Fruit fly (Drosophila melanogaster): Measurements from ENCODE around the gene CG9632.
A peak's percentile ranks its signal among the peaks of the same experiment; 100 is the strongest.

Gene CG9632

dm6 chr3R:15833332-15833731 lies 26.7 kb upstream of the CG9632 start, which contains the start of gene CG43318:
TSS of gene CG43318 (minus strand) at chr3R:15833432.
- no peak for TF ChIP-seq Crg-1 (GFP tag; optimal IDR thresholded peaks at IDR 0.05)
- TF ChIP-seq toe (GFP tag; optimal IDR thresholded peaks at IDR 0.05), result no peak
- no peak for TF ChIP-seq CG11617 (GFP tag; optimal IDR thresholded peaks at IDR 0.05)
- TF ChIP-seq Hr96 (GFP tag; optimal IDR thresholded peaks at IDR 0.05), result no peak
- TF ChIP-seq cic (GFP tag; optimal IDR thresholded peaks at IDR 0.05), result no peak

- TF ChIP-seq cic (GFP tag; optimal IDR thresholded peaks at IDR 0.05) (no peak), cnc (optimal IDR thresholded peaks at IDR 0.05) (no peak), kay (GFP tag; ENCODE audit: borderline replicate concordance) (peak; percentile 89), CG14711 (tag; optimal IDR thresholded peaks at IDR 0.05) (no peak), pad (GFP tag; optimal IDR thresholded peaks at IDR 0.05) (no peak), Clk (GFP tag; optimal IDR thresholded peaks at IDR 0.05) (no peak)
Observed at dm6 chr3R:15834375-15835031, 25.5 kb upstream of the CG9632 start, which contains the start of the genes CG43317 and Arpc3A. TSS of gene CG43317 (minus strand) at chr3R:15834425. TSS of gene Arpc3A (plus strand) at chr3R:15834648.

dm6 chr3R:15836864-15837824 lies 22.9 kb upstream of the CG9632 start, which contains the start of the genes ND-23 and spn-E:
TSS of gene ND-23 (minus strand) at chr3R:15837117.
TSS of gene spn-E (plus strand) at chr3R:15837419.
- TF ChIP-seq toe (GFP tag; optimal IDR thresholded peaks at IDR 0.05) (peak; percentile 55), CG7045 (GFP tag; optimal IDR thresholded peaks at IDR 0.05) (peak; percentile 42), CG7101 (tag; optimal IDR thresholded peaks at IDR 0.05) (peak; percentile 80), CG14711 (tag; optimal IDR thresholded peaks at IDR 0.05) (peak; percentile 78), kay (GFP tag; ENCODE audit: borderline replicate concordance) (no peak), CG12768 (GFP tag; optimal IDR thresholded peaks at IDR 0.05) (no peak), cic (GFP tag; optimal IDR thresholded peaks at IDR 0.05) (no peak), Clk (GFP tag; optimal IDR thresholded peaks at IDR 0.05) (no peak), tj (GFP tag; optimal IDR thresholded peaks at IDR 0.05) (peak; percentile 85), ovo (GFP tag; optimal IDR thresholded peaks at IDR 0.05) (peak; percentile 76), Crg-1 (GFP tag; optimal IDR thresholded peaks at IDR 0.05) (peak; percentile 60), bab1 (GFP tag; optimal IDR thresholded peaks at IDR 0.05) (peak; percentile 48), CG11617 (GFP tag; optimal IDR thresholded peaks at IDR 0.05) (peak; percentile 62), Mnt (GFP tag; optimal IDR thresholded peaks at IDR 0.05) (no peak), pad (GFP tag; optimal IDR thresholded peaks at IDR 0.05) (peak; percentile 49), CG5204 (GFP tag; optimal IDR thresholded peaks at IDR 0.05) (no peak), CG33017 (tag; optimal IDR thresholded peaks at IDR 0.05) (peak; percentile 63)

dm6 chr3R:15839294-15839693 lies 20.7 kb upstream of the CG9632 start, which contains the start of gene Pbp45:
TSS of gene Pbp45 (minus strand) at chr3R:15839515.
- TF ChIP-seq CG11617 (GFP tag; optimal IDR thresholded peaks at IDR 0.05) (no peak), Clk (GFP tag; optimal IDR thresholded peaks at IDR 0.05) (no peak), CG14711 (tag; optimal IDR thresholded peaks at IDR 0.05) (peak; percentile 32), cic (GFP tag; optimal IDR thresholded peaks at IDR 0.05) (no peak), CG5204 (GFP tag; optimal IDR thresholded peaks at IDR 0.05) (no peak), Mnt (GFP tag; optimal IDR thresholded peaks at IDR 0.05) (no peak), CG33017 (tag; optimal IDR thresholded peaks at IDR 0.05) (no peak), Hr96 (GFP tag; optimal IDR thresholded peaks at IDR 0.05) (no peak), CG7045 (GFP tag; optimal IDR thresholded peaks at IDR 0.05) (no peak), kay (GFP tag; ENCODE audit: borderline replicate concordance) (no peak), toe (GFP tag; optimal IDR thresholded peaks at IDR 0.05) (no peak), tj (GFP tag; optimal IDR thresholded peaks at IDR 0.05) (peak; percentile 35), cnc (optimal IDR thresholded peaks at IDR 0.05) (no peak), CG1620 (GFP tag; optimal IDR thresholded peaks at IDR 0.05) (peak; percentile 14), pad (GFP tag; optimal IDR thresholded peaks at IDR 0.05) (peak; percentile 16), CG7101 (tag; optimal IDR thresholded peaks at IDR 0.05) (peak; percentile 41), CG12768 (GFP tag; optimal IDR thresholded peaks at IDR 0.05) (no peak), ovo (GFP tag; optimal IDR thresholded peaks at IDR 0.05) (no peak), Crg-1 (GFP tag; optimal IDR thresholded peaks at IDR 0.05) (peak; percentile 23), bab1 (GFP tag; optimal IDR thresholded peaks at IDR 0.05) (no peak)

dm6 chr3R:15846234-15846633 lies 13.8 kb upstream of the CG9632 start, which contains the start of gene CG4546:
TSS of gene CG4546 (plus strand) at chr3R:15846534.
- no peak for TF ChIP-seq CG33017 (tag; optimal IDR thresholded peaks at IDR 0.05)
- TF ChIP-seq Mnt (GFP tag; optimal IDR thresholded peaks at IDR 0.05), result no peak
- no peak for TF ChIP-seq CG7045 (GFP tag; optimal IDR thresholded peaks at IDR 0.05)
- no peak for TF ChIP-seq CG7101 (tag; optimal IDR thresholded peaks at IDR 0.05)

dm6 chr3R:15851912-15852311 lies 8.1 kb upstream of the CG9632 start:
- no peak for TF ChIP-seq pad (GFP tag; optimal IDR thresholded peaks at IDR 0.05)
- no peak for TF ChIP-seq Mnt (GFP tag; optimal IDR thresholded peaks at IDR 0.05)
- TF ChIP-seq Crg-1 (GFP tag; optimal IDR thresholded peaks at IDR 0.05), result no peak
- TF ChIP-seq CG14711 (tag; optimal IDR thresholded peaks at IDR 0.05), result no peak
- no peak for TF ChIP-seq bab1 (GFP tag; optimal IDR thresholded peaks at IDR 0.05)
- TF ChIP-seq CG7101 (tag; optimal IDR thresholded peaks at IDR 0.05), result no peak
- no peak for TF ChIP-seq CG11617 (GFP tag; optimal IDR thresholded peaks at IDR 0.05)
- no peak for TF ChIP-seq ovo (GFP tag; optimal IDR thresholded peaks at IDR 0.05)
- TF ChIP-seq cnc (optimal IDR thresholded peaks at IDR 0.05), result no peak
